Fruit fly (Drosophila melanogaster): ENCODE data around the gene RpL36A.

RpL36A gene

DNA sequence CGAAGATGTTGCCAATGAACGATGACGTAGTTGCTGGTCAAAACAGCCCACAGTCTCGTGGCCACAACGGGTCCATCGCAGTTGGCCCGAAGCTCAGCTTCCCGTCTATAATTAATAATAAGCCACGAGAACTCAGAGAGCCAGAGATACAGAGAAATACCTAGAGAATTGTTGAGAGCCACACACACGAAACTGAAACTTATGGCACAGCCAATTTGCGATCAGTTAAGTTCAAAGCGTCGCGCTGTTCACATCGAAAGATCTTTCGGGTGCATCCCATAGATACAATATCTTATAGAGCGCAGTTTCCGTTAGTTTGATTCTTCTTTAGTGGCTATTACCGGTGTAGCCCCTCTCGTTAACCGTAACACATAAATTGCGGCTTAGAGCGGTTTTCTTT lies 30.2 kb downstream of the RpL36A start (continued):
- TF ChIP-seq CG9437 (GFP tag; optimal IDR thresholded peaks at IDR 0.05): no peak
- no peak for TF ChIP-seq CG9876 (GFP tag; optimal IDR thresholded peaks at IDR 0.05)
- no peak for TF ChIP-seq Fer3 (tag; optimal IDR thresholded peaks at IDR 0.05)
- TF ChIP-seq CrebB (tag; optimal IDR thresholded peaks at IDR 0.05): no peak
- no peak for TF ChIP-seq Nf-YC (tag; optimal IDR thresholded peaks at IDR 0.05)
- peak; percentile 70 for TF ChIP-seq Med (GFP tag)
- TF ChIP-seq CG5245 (GFP tag; optimal IDR thresholded peaks at IDR 0.05): no peak
- peak; percentile 9 for TF ChIP-seq CG15514 (GFP tag; optimal IDR thresholded peaks at IDR 0.05)
- no peak for TF ChIP-seq ash1 (GFP tag; optimal IDR thresholded peaks at IDR 0.05)
- TF ChIP-seq sd (tag; optimal IDR thresholded peaks at IDR 0.05): peak; percentile 81
- TF ChIP-seq ranshi (GFP tag; IDR thresholded peaks at IDR 0.05): no peak
- TF ChIP-seq Adf1 (GFP tag; IDR thresholded peaks at IDR 0.05): no peak
- no peak for TF ChIP-seq sqz (GFP tag; optimal IDR thresholded peaks at IDR 0.05)
- TF ChIP-seq Max (GFP tag; optimal IDR thresholded peaks at IDR 0.05): no peak
- TF ChIP-seq CG11695 (GFP tag; IDR thresholded peaks at IDR 0.05): no peak
- no peak for TF ChIP-seq CG6683 (GFP tag; optimal IDR thresholded peaks at IDR 0.05)
- no peak for TF ChIP-seq bcd (GFP tag; optimal IDR thresholded peaks at IDR 0.05)
- TF ChIP-seq NFAT (GFP tag; IDR thresholded peaks at IDR 0.05): no peak
- peak; percentile 1 for TF ChIP-seq CG12769 (tag; optimal IDR thresholded peaks at IDR 0.05)
- no peak for TF ChIP-seq CG10321 (GFP tag; IDR thresholded peaks at IDR 0.05)
- TF ChIP-seq eyg (GFP tag; optimal IDR thresholded peaks at IDR 0.05): no peak
- no peak for TF ChIP-seq CG12155 (GFP tag; optimal IDR thresholded peaks at IDR 0.05)
- TF ChIP-seq abd-A (tag; optimal IDR thresholded peaks at IDR 0.05): peak; percentile 27
- peak; percentile 49 for TF ChIP-seq sens (GFP tag)
- TF ChIP-seq ssp (GFP tag; IDR thresholded peaks at IDR 0.05): no peak
- TF ChIP-seq Sox102F (GFP tag; optimal IDR thresholded peaks at IDR 0.05): no peak
- no peak for TF ChIP-seq CG42726 (GFP tag; IDR thresholded peaks at IDR 0.05; ENCODE audit: partially characterized antibody)
- no peak for TF ChIP-seq CG2129 (GFP tag; IDR thresholded peaks at IDR 0.05; ENCODE audit: partially characterized antibody)
- TF ChIP-seq hbn (GFP tag; IDR thresholded peaks at IDR 0.05; ENCODE audit: partially characterized antibody): no peak
- no peak for TF ChIP-seq fru (optimal IDR thresholded peaks at IDR 0.05)
- TF ChIP-seq CG4424 (GFP tag; optimal IDR thresholded peaks at IDR 0.05): no peak
- TF ChIP-seq Sin3A (optimal IDR thresholded peaks at IDR 0.05): no peak
- TF ChIP-seq Jarid2 (GFP tag; optimal IDR thresholded peaks at IDR 0.05): peak; percentile 59
- TF ChIP-seq Hmx (GFP tag; optimal IDR thresholded peaks at IDR 0.05): no peak
- no peak for TF ChIP-seq Dll (GFP tag; IDR thresholded peaks at IDR 0.05; ENCODE audit: partially characterized antibody)
- TF ChIP-seq chinmo (GFP tag; IDR thresholded peaks at IDR 0.05; ENCODE audit: partially characterized antibody): peak; percentile 88; the same call in 3 of the 4 replicates
- no peak for TF ChIP-seq Taf1 (GFP tag; IDR thresholded peaks at IDR 0.05)
- TF ChIP-seq Lpt (GFP tag; optimal IDR thresholded peaks at IDR 0.05): no peak
- no peak for TF ChIP-seq z (GFP tag; IDR thresholded peaks at IDR 0.05)
- TF ChIP-seq gfzf (GFP tag; optimal IDR thresholded peaks at IDR 0.05): no peak
- no peak for TF ChIP-seq ara (GFP tag; IDR thresholded peaks at IDR 0.05)
- TF ChIP-seq CG4404 (GFP tag; IDR thresholded peaks at IDR 0.05): no peak
- TF ChIP-seq CG2712 (tag; optimal IDR thresholded peaks at IDR 0.05): no peak
- TF ChIP-seq CG9817 (tag; optimal IDR thresholded peaks at IDR 0.05): no peak
- TF ChIP-seq CG8924 (tag; optimal IDR thresholded peaks at IDR 0.05): no peak
- no peak for TF ChIP-seq CG12071 (GFP tag; optimal IDR thresholded peaks at IDR 0.05)
- no peak for TF ChIP-seq Mrtf (GFP tag; IDR thresholded peaks at IDR 0.05)
- no peak for TF ChIP-seq HLH4C (GFP tag; IDR thresholded peaks at IDR 0.05; ENCODE audit: partially characterized antibody)
- TF ChIP-seq gce (GFP tag; IDR thresholded peaks at IDR 0.05): no peak
- no peak for TF ChIP-seq esg (GFP tag; conservative IDR thresholded peaks at IDR 0.05)
- TF ChIP-seq ci (GFP tag; IDR thresholded peaks at IDR 0.05): peak; percentile 38; the same call in 1 of the 3 replicates
- no peak for TF ChIP-seq Mad (GFP tag; optimal IDR thresholded peaks at IDR 0.05)
- TF ChIP-seq CG9932 (GFP tag; IDR thresholded peaks at IDR 0.05): peak; percentile 21; the same call in 1 of the 2 replicates
